Worm (Caenorhabditis elegans) whole organism, L2 larva: Measurements from ENCODE around the gene ugt-59.

Experiments
- F13H6.1 ChIP-seq: sonication (generic microtip); optimal IDR thresholded peaks from 2 replicates; lab custom pipeline; 2016; ENCODE audit warnings: missing genetic modification characterization, missing compliant biosample characterization
- R02D3.7 ChIP-seq: fragments of 150-350 bp; optimal IDR thresholded peaks from 2 replicates; lab custom pipeline; 2014; ENCODE audit warnings: missing biosample characterization, missing genetic modification characterization
- Y55F3AM.14 ChIP-seq: fragments of 200-800 bp; sonication (Bioruptor generic); optimal IDR thresholded peaks from 2 replicates; lab custom pipeline; 2018; ENCODE audit warnings: mild to moderate bottlenecking, missing genetic modification characterization, missing compliant biosample characterization
- ZK546.5 ChIP-seq: sonication (generic microtip); optimal IDR thresholded peaks from 2 replicates; lab custom pipeline; 2017; ENCODE audit warnings: missing biosample characterization, missing genetic modification characterization
- alr-1 ChIP-seq: fragments of 150-350 bp; optimal IDR thresholded peaks from 2 replicates; lab custom pipeline; 2014; ENCODE audit warnings: missing biosample characterization, missing genetic modification characterization
- aly-2 ChIP-seq: fragments of 150-350 bp; optimal IDR thresholded peaks from 2 replicates; lab custom pipeline; 2014; ENCODE audit warnings: missing biosample characterization, missing genetic modification characterization
- ama-1 ChIP-seq: fragments of 150-350 bp; optimal IDR thresholded peaks from 2 replicates; lab custom pipeline; 2018; ENCODE audit warnings: inconsistent platforms
- ceh-82 ChIP-seq: fragments of 150-350 bp; optimal IDR thresholded peaks from 2 replicates; lab custom pipeline; 2014; ENCODE audit warnings: missing biosample characterization, missing genetic modification characterization
- crh-2 ChIP-seq: sonication (generic microtip); optimal IDR thresholded peaks from 2 replicates; lab custom pipeline; 2017; ENCODE audit warnings: missing biosample characterization, missing genetic modification characterization
- egl-27 ChIP-seq: sonication (generic microtip); optimal IDR thresholded peaks from 3 replicates; lab custom pipeline; 2017; ENCODE audit warnings: missing biosample characterization, missing genetic modification reagents, missing genetic modification characterization
- elt-1 ChIP-seq: fragments of 150-350 bp; optimal IDR thresholded peaks from 2 replicates; lab custom pipeline; 2014; ENCODE audit warnings: missing biosample characterization, missing genetic modification characterization
- fos-1 ChIP-seq: fragments of 150-350 bp; optimal IDR thresholded peaks from 2 replicates; lab custom pipeline; 2014; ENCODE audit warnings: missing biosample characterization, missing genetic modification characterization
- gmeb-1 ChIP-seq: fragments of 150-350 bp; optimal IDR thresholded peaks from 2 replicates; lab custom pipeline; 2014; ENCODE audit warnings: missing biosample characterization, missing genetic modification characterization
- lin-11 ChIP-seq: fragments of 150-350 bp; sonication (generic microtip); optimal IDR thresholded peaks from 2 replicates; lab custom pipeline; 2014; ENCODE audit warnings: missing biosample characterization, missing genetic modification characterization, inconsistent platforms, mixed read lengths
- lin-13 ChIP-seq: fragments of 150-350 bp; optimal IDR thresholded peaks from 2 replicates; lab custom pipeline; 2014; ENCODE audit warnings: missing biosample characterization, missing genetic modification reagents, missing genetic modification characterization
- lin-39 ChIP-seq: fragments of 150-350 bp; optimal IDR thresholded peaks from 2 replicates; lab custom pipeline; 2014; ENCODE audit warnings: missing biosample characterization, missing genetic modification reagents, missing genetic modification characterization
- lsy-2 ChIP-seq, 2 experiments: fragments of 150-350 bp in 1 of 2; sonication (generic microtip) in 1 of 2; optimal IDR thresholded peaks; 2 replicates each; lab custom pipeline; 2014 to 2017; ENCODE audit warnings: missing biosample characterization in 2 of 2, missing genetic modification characterization in 2 of 2
- mdl-1 ChIP-seq, 2 experiments: fragments of 150-350 bp in 1 of 2; sonication (generic microtip) in 1 of 2; optimal IDR thresholded peaks; 2 replicates each; lab custom pipeline; 2017; ENCODE audit warnings: missing biosample characterization in 2 of 2, missing genetic modification characterization in 2 of 2
- nhr-10 ChIP-seq: sonication (generic microtip); optimal IDR thresholded peaks from 2 replicates; lab custom pipeline; 2017; ENCODE audit warnings: missing biosample characterization, missing genetic modification characterization
- nhr-12 ChIP-seq: fragments of 150-350 bp; optimal IDR thresholded peaks from 2 replicates; lab custom pipeline; 2014; ENCODE audit warnings: missing biosample characterization, missing genetic modification characterization
- nhr-237 ChIP-seq: fragments of 150-350 bp; optimal IDR thresholded peaks from 2 replicates; lab custom pipeline; 2014; ENCODE audit warnings: missing biosample characterization, missing genetic modification characterization
- nhr-6 ChIP-seq: fragments of 150-350 bp; optimal IDR thresholded peaks from 2 replicates; lab custom pipeline; 2014; ENCODE audit warnings: missing biosample characterization, missing genetic modification characterization
- nhr-77 ChIP-seq: fragments of 150-350 bp; optimal IDR thresholded peaks from 2 replicates; lab custom pipeline; 2014; ENCODE audit warnings: missing biosample characterization, missing genetic modification characterization
- peb-1 ChIP-seq: fragments of 150-350 bp; optimal IDR thresholded peaks from 2 replicates; lab custom pipeline; 2014; ENCODE audit warnings: missing biosample characterization, missing genetic modification characterization
- sma-3 ChIP-seq: sonication (generic microtip); optimal IDR thresholded peaks from 2 replicates; lab custom pipeline; 2016; ENCODE audit warnings: missing genetic modification reagents, missing genetic modification characterization, missing compliant biosample characterization
- snpc-4 ChIP-seq: fragments of 150-350 bp; optimal IDR thresholded peaks from 2 replicates; lab custom pipeline; 2014; ENCODE audit warnings: missing biosample characterization, missing genetic modification characterization
- unc-39 ChIP-seq: fragments of 150-350 bp; optimal IDR thresholded peaks from 2 replicates; lab custom pipeline; 2014; ENCODE audit warnings: missing biosample characterization, missing genetic modification characterization
- unc-55 ChIP-seq: fragments of 150-350 bp; sonication (generic microtip); optimal IDR thresholded peaks from 3 replicates; lab custom pipeline; 2014; ENCODE audit warnings: missing biosample characterization, missing genetic modification reagents, missing genetic modification characterization
- unc-62 ChIP-seq: fragments of 150-350 bp; optimal IDR thresholded peaks from 2 replicates; lab custom pipeline; 2014; ENCODE audit warnings: missing biosample characterization, missing genetic modification reagents, missing genetic modification characterization
- zag-1 ChIP-seq: fragments of 150-350 bp; optimal IDR thresholded peaks from 2 replicates; lab custom pipeline; 2014; ENCODE audit warnings: missing biosample characterization, missing genetic modification characterization
- ztf-1 ChIP-seq: fragments of 200-800 bp; sonication (Bioruptor generic); conservative IDR thresholded peaks from 2 replicates; pipeline ENCODE4 v1.3.6; 2022; ENCODE audit warnings: missing genetic modification characterization, missing compliant biosample characterization
- ztf-11 ChIP-seq: sonication (generic microtip); optimal IDR thresholded peaks from 2 replicates; lab custom pipeline; 2017; ENCODE audit warnings: missing biosample characterization, missing genetic modification characterization

ugt-59 gene

DNA sequence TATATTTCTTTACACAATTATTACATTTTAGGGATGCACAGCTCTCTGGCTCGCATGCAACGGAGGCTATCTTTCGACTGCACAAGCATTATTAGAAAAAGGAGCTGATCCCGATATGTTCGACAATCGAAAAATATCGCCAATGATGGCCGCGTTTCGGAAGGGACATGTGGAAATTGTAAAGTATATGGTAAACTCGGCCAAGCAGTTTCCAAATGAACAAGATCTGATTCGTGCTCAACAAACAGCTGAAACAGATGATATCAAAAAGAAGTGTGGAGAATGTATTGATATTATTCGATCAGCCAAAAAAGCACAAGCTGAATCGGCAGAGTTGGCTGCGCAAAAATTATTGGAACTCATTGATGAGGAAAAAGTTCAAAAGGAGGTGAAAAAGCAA, 22.5 kb downstream of the ugt-59 start:
- TF ChIP-seq ama-1 (lab: Kevin White, UChicago), result no peak
- TF ChIP-seq alr-1 (tag; lab: Kevin White, UChicago), result no peak
- no peak for TF ChIP-seq unc-39 (tag; lab: Kevin White, UChicago)
- no peak for TF ChIP-seq R02D3.7 (tag; lab: Kevin White, UChicago)
- TF ChIP-seq zag-1 (tag; lab: Kevin White, UChicago), result no peak
- TF ChIP-seq unc-55, result no peak
- TF ChIP-seq nhr-77 (tag; lab: Kevin White, UChicago), result no peak
- no peak for TF ChIP-seq nhr-10 (tag; lab: Kevin White, UChicago)
- TF ChIP-seq ztf-1 (GFP tag; lab: Robert Waterston, UW), result no peak
- no peak for TF ChIP-seq mdl-1 (tag; optimal IDR thresholded peaks at IDR 0.05; lab: Kevin White, UChicago)
- TF ChIP-seq unc-62 (GFP tag; lab: Kevin White, UChicago), result no peak
- no peak for TF ChIP-seq Y55F3AM.14 (GFP tag; lab: Kevin White, UChicago)
- TF ChIP-seq ZK546.5, result no peak
- no peak for TF ChIP-seq egl-27 (tag; lab: Kevin White, UChicago)
- no peak for TF ChIP-seq nhr-6 (tag; lab: Kevin White, UChicago)
- no peak for TF ChIP-seq lin-39 (tag; lab: Kevin White, UChicago)
- no peak for TF ChIP-seq gmeb-1 (tag; lab: Kevin White, UChicago)
- TF ChIP-seq fos-1, result no peak
- TF ChIP-seq, all 48 proteins: peak for 0

DNA sequence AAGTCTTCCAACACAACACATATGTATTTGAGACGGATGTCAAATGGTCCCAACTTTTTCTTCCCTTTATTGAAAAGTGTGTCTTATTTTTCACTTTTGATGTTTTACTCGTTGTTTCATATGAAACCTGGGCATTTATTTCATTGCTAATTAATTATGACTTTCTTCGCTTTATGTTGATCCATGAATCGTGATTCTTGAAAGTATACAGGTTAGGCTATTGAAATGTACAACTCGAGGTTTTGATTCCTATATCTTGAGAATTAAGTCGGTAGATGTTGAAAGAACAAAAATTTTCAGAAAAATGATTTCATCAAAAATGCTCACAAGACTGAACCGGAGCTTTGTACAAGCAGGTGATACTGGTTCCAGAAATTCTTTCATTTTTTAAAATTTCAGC, 26.7 kb downstream of the ugt-59 start, which contains the start of gene nfu-1:
TSS of gene nfu-1 (plus strand) at position 301 of the 400 bp plus-strand sequence.
- TF ChIP-seq zag-1 (tag; lab: Kevin White, UChicago), result no peak
- TF ChIP-seq mdl-1 (tag; optimal IDR thresholded peaks at IDR 0.05; lab: Kevin White, UChicago), result no peak
- TF ChIP-seq unc-62 (GFP tag; lab: Kevin White, UChicago), result no peak
- TF ChIP-seq ztf-1 (GFP tag; lab: Robert Waterston, UW), result no peak
- TF ChIP-seq lin-11, result no peak
- no peak for TF ChIP-seq ceh-82
- TF ChIP-seq unc-39 (tag; lab: Kevin White, UChicago), result no peak
- no peak for TF ChIP-seq ztf-11 (tag; lab: Kevin White, UChicago)
- no peak for TF ChIP-seq nhr-237 (tag; lab: Kevin White, UChicago)
- TF ChIP-seq snpc-4 (tag; lab: Kevin White, UChicago), result no peak
- no peak for TF ChIP-seq egl-27 (tag; lab: Kevin White, UChicago)
- TF ChIP-seq elt-1, result no peak
- TF ChIP-seq nhr-12 (tag; lab: Kevin White, UChicago), result no peak
- TF ChIP-seq alr-1 (tag; lab: Kevin White, UChicago), result no peak
- TF ChIP-seq lin-13 (GFP tag; lab: Kevin White, UChicago), result no peak
- TF ChIP-seq Y55F3AM.14 (GFP tag; lab: Kevin White, UChicago), result no peak
- no peak for TF ChIP-seq lsy-2 (tag; optimal IDR thresholded peaks at IDR 0.05; lab: Kevin White, UChicago)
- no peak for TF ChIP-seq nhr-10 (tag; lab: Kevin White, UChicago)
- no peak for TF ChIP-seq crh-2
- no peak for TF ChIP-seq aly-2 (tag; lab: Kevin White, UChicago)

DNA sequence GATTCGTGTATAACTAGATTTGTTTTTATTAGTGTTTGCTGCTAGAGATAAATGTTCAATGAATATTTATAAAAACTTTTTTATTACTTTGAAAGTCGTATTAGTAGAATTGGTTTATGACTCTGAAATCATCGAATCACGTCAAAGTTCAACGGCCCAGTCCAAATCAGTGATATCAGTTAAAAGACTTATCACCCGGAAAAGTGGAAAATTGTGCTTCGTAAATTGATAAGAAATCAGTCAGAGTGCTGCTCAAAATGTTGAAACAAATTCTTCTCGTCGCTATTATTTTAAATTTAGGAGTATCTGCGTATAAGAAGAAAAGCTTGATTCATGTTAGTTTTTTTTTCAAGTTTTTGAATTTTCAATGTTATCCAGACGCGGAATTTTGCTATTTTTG, 27.8 kb downstream of the ugt-59 start, which contains the start of gene R10H10.3:
TSS of gene R10H10.3 (plus strand) at position 243 of the 400 bp plus-strand sequence.
- no peak for TF ChIP-seq lin-11
- no peak for TF ChIP-seq unc-62 (GFP tag; lab: Kevin White, UChicago)
- TF ChIP-seq fos-1, result peak; percentile 89

DNA sequence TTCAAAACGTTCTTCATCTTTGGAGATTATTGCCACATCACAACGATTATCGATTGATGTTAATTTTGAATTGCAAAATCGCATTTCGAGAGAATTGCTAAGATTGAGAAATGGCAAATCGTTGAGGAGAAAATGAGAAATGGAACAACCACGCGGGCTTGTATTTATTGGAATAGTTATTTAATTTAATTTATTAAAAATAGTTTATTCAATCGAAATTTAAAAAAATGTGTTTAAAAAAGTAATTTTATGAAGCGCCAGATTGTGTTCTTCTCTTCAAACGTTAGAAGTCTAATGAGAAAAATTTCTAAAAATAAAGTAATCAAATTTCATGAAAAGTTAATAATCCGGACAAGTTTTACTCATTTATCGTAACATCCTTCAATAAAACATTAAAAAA, 31.4 kb downstream of the ugt-59 start, which contains the start of gene spe-26:
TSS of gene spe-26 (minus strand) at position 101 of the 400 bp plus-strand sequence.
- TF ChIP-seq egl-27 (tag; lab: Kevin White, UChicago) (no peak), sma-3 (GFP tag; lab: Kevin White, UChicago) (no peak), zag-1 (tag; lab: Kevin White, UChicago) (no peak), F13H6.1 (tag; lab: Kevin White, UChicago) (no peak), crh-2 (no peak), peb-1 (tag; lab: Kevin White, UChicago) (no peak), aly-2 (tag; lab: Kevin White, UChicago) (no peak)
- TF ChIP-seq, all 48 proteins: peak for 0

DNA sequence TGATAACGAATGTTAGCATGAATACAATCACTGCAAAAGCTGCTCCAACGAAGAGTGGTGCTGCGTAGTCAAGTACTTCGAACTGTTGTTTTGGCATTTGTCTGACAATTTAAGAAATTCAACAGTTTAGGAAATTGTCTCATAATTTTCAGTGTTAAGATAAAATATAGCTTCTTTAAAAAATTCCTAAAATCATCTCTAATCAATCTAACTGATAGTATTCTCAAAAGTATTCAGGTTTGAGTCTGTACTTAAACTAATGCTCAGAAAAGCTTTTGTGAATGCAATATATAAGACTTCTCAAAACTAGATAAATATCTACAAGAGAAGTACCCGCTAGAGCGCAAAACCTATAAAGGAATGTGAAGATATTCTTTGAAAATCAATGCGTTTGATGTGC, 34.4 kb downstream of the ugt-59 start, which contains the start of gene R10H10.4:
TSS of gene R10H10.4 (minus strand) at position 101 of the 400 bp plus-strand sequence.
- no peak for TF ChIP-seq nhr-12 (tag; lab: Kevin White, UChicago)
